Fruit fly (Drosophila melanogaster) whole organism, embryonic: Measurements from ENCODE around the gene CG8135.

Experiments
- Awh ChIP-seq: fragments of 200-800 bp; sonication (Bioruptor generic); IDR thresholded peaks from 2 replicates; pipeline ENCODE4, ENCODE4 v1.3.6; 2022; ENCODE audit warnings: missing biosample characterization, missing genetic modification characterization
- CG10431 ChIP-seq: fragments of 200-800 bp; sonication (Bioruptor generic); optimal IDR thresholded peaks from 3 replicates; lab custom pipeline; 2018; ENCODE audit warnings: missing biosample characterization, mild to moderate bottlenecking, missing genetic modification characterization
- CG10565 ChIP-seq: fragments of 200-800 bp; sonication (Bioruptor generic); optimal IDR thresholded peaks from 3 replicates; lab custom pipeline; 2016; ENCODE audit warnings: missing biosample characterization, mild to moderate bottlenecking, missing genetic modification characterization
- CG11093 ChIP-seq: fragments of 200-800 bp; sonication (Bioruptor generic); IDR thresholded peaks from 3 replicates; pipeline ENCODE4 v1.3.6; 2022; ENCODE audit warnings: missing biosample characterization, missing genetic modification characterization
- CG11560 ChIP-seq: fragments of 200-800 bp; sonication (Bioruptor generic); IDR thresholded peaks from 3 replicates; pipeline ENCODE4 v1.3.6; 2022; ENCODE audit warnings: missing biosample characterization, missing genetic modification characterization
- CG12391 ChIP-seq: fragments of 200-800 bp; sonication (Bioruptor generic); optimal IDR thresholded peaks from 3 replicates; lab custom pipeline; 2018; ENCODE audit warnings: missing biosample characterization, mild to moderate bottlenecking, missing genetic modification characterization, moderate library complexity
- CG13624 ChIP-seq: fragments of 200-800 bp; sonication (Bioruptor generic); optimal IDR thresholded peaks from 2 replicates; lab custom pipeline; 2016; ENCODE audit warnings: missing biosample characterization, missing genetic modification characterization
- CG14667 ChIP-seq: fragments of 200-800 bp; sonication (Bioruptor generic); IDR thresholded peaks from 2 replicates; pipeline ENCODE4 v1.3.6; 2022; ENCODE audit warnings: missing biosample characterization, missing genetic modification characterization
- CG16815 ChIP-seq: fragments of 200-800 bp; sonication (Bioruptor generic); optimal IDR thresholded peaks from 3 replicates; lab custom pipeline; 2017; ENCODE audit warnings: missing biosample characterization, mild to moderate bottlenecking, missing genetic modification characterization
- CG17359 ChIP-seq: fragments of 200-800 bp; sonication (Bioruptor generic); optimal IDR thresholded peaks from 3 replicates; lab custom pipeline; 2018; ENCODE audit warnings: missing biosample characterization, mild to moderate bottlenecking, missing genetic modification characterization, moderate library complexity
- CG17912 ChIP-seq: fragments of 200-800 bp; sonication (Bioruptor generic); optimal IDR thresholded peaks from 2 replicates; lab custom pipeline; 2018; ENCODE audit warnings: missing biosample characterization, mild to moderate bottlenecking, missing genetic modification characterization
- CG18262 ChIP-seq: fragments of 200-800 bp; optimal IDR thresholded peaks from 3 replicates; lab custom pipeline; 2019; ENCODE audit warnings: missing biosample characterization, mild to moderate bottlenecking, missing genetic modification characterization, moderate library complexity
- CG31365 ChIP-seq: fragments of 200-800 bp; sonication (Bioruptor generic); optimal IDR thresholded peaks from 2 replicates; lab custom pipeline; 2018; ENCODE audit warnings: missing biosample characterization, mild to moderate bottlenecking, missing genetic modification characterization
- CG32767 ChIP-seq: fragments of 200-800 bp; sonication (Bioruptor generic); IDR thresholded peaks from 2 replicates; pipeline ENCODE4 v1.3.6; 2022; ENCODE audit warnings: missing biosample characterization, missing genetic modification characterization
- CG5180 ChIP-seq: fragments of 200-800 bp; sonication (Bioruptor generic); optimal IDR thresholded peaks from 3 replicates; lab custom pipeline; 2017; ENCODE audit warnings: missing biosample characterization, missing genetic modification characterization, mild to moderate bottlenecking, moderate library complexity, missing genetic modification reagents
- CG5953 ChIP-seq: fragments of 200-800 bp; sonication (Bioruptor generic); IDR thresholded peaks from 2 replicates; pipeline ENCODE4 v1.3.6; 2022; ENCODE audit warnings: missing biosample characterization, missing genetic modification characterization
- CG6654 ChIP-seq: fragments of 200-800 bp; sonication (Bioruptor generic); optimal IDR thresholded peaks from 2 replicates; lab custom pipeline; 2017; ENCODE audit warnings: missing biosample characterization, mild to moderate bottlenecking, missing genetic modification characterization
- CG7372 ChIP-seq: fragments of 200-800 bp; sonication (Bioruptor generic); IDR thresholded peaks from 2 replicates; pipeline ENCODE4 v1.3.6; 2022; ENCODE audit warnings: missing biosample characterization, missing genetic modification characterization
- CG9609 ChIP-seq: fragments of 200-800 bp; sonication (Bioruptor generic); optimal IDR thresholded peaks from 3 replicates; lab custom pipeline; 2016; ENCODE audit warnings: missing biosample characterization, missing genetic modification characterization
- D ChIP-seq, 2 experiments: fragments of 200-800 bp in 1 of 2; fragments of >200 bp in 1 of 2; sonication (Bioruptor generic) in 1 of 2; optimal IDR thresholded peaks; 2 replicates in 1 of 2; 3 replicates in 1 of 2; lab custom pipeline; 2017; ENCODE audit warnings: mild to moderate bottlenecking in 1 of 2, missing biosample characterization in 1 of 2, missing genetic modification characterization in 1 of 2, missing genetic modification reagents in 1 of 2
- Dp ChIP-seq: fragments of 200-800 bp; sonication (Bioruptor generic); optimal IDR thresholded peaks from 2 replicates; lab custom pipeline; 2018; ENCODE audit warnings: missing biosample characterization, mild to moderate bottlenecking, missing genetic modification characterization, moderate library complexity
- Fer2 ChIP-seq: fragments of 200-800 bp; sonication (Bioruptor generic); optimal IDR thresholded peaks from 2 replicates; lab custom pipeline; 2018; ENCODE audit warnings: missing biosample characterization, mild to moderate bottlenecking, missing genetic modification characterization, moderate library complexity
- Hr3 ChIP-seq: fragments of 200-800 bp; sonication (Bioruptor generic); optimal IDR thresholded peaks from 3 replicates; lab custom pipeline; 2016; ENCODE audit warnings: missing biosample characterization, missing genetic modification characterization
- Hsf ChIP-seq: fragments of 200-800 bp; sonication (Bioruptor generic); optimal IDR thresholded peaks from 3 replicates; lab custom pipeline; 2016; ENCODE audit warnings: missing biosample characterization, missing genetic modification characterization
- Meics ChIP-seq: fragments of 200-800 bp; sonication (Bioruptor generic); optimal IDR thresholded peaks from 2 replicates; lab custom pipeline; 2017; ENCODE audit warnings: missing biosample characterization, mild to moderate bottlenecking, missing genetic modification characterization
- Spps ChIP-seq: fragments of 200-800 bp; sonication (Bioruptor generic); optimal IDR thresholded peaks from 2 replicates; lab custom pipeline; 2018; ENCODE audit warnings: missing biosample characterization, mild to moderate bottlenecking, missing genetic modification characterization
- Sry-β ChIP-seq: fragments of 200-800 bp; sonication (Bioruptor generic); optimal IDR thresholded peaks from 2 replicates; lab custom pipeline; 2018; ENCODE audit warnings: missing biosample characterization, mild to moderate bottlenecking, missing genetic modification characterization, moderate library complexity
- Taf1 ChIP-seq: fragments of 200-800 bp; sonication (Bioruptor generic); IDR thresholded peaks from 2 replicates; pipeline ENCODE4 v1.3.6; 2022; ENCODE audit warnings: missing biosample characterization, missing genetic modification characterization
- Tbp ChIP-seq: fragments of >200 bp; optimal IDR thresholded peaks from 2 replicates; lab custom pipeline; 2018; ENCODE audit warnings: missing biosample characterization, missing genetic modification characterization
- Xbp1 ChIP-seq: fragments of 200-800 bp; sonication (Bioruptor generic); optimal IDR thresholded peaks from 3 replicates; lab custom pipeline; 2016; ENCODE audit warnings: missing biosample characterization, mild to moderate bottlenecking, missing genetic modification characterization
- az2 ChIP-seq: fragments of 200-800 bp; sonication (Bioruptor generic); optimal IDR thresholded peaks from 3 replicates; lab custom pipeline; 2016; ENCODE audit warnings: missing biosample characterization, missing genetic modification characterization
- danr ChIP-seq: fragments of 200-800 bp; sonication (Bioruptor generic); IDR thresholded peaks from 2 replicates; pipeline ENCODE4 v1.3.6; 2022; ENCODE audit warnings: missing biosample characterization, missing genetic modification characterization
- dm ChIP-seq: fragments of 200-800 bp; sonication (Bioruptor generic); optimal IDR thresholded peaks from 3 replicates; lab custom pipeline; 2016; ENCODE audit warnings: missing biosample characterization, missing genetic modification characterization
- fru ChIP-seq: fragments of >200 bp; optimal IDR thresholded peaks from 2 replicates; lab custom pipeline; 2017
- fu2 ChIP-seq: fragments of 200-800 bp; sonication (Bioruptor generic); optimal IDR thresholded peaks from 2 replicates; lab custom pipeline; 2016; ENCODE audit warnings: missing biosample characterization, missing genetic modification characterization
- gfzf ChIP-seq: fragments of 200-800 bp; sonication (Bioruptor generic); optimal IDR thresholded peaks from 2 replicates; lab custom pipeline; 2016; ENCODE audit warnings: missing biosample characterization, mild to moderate bottlenecking, missing genetic modification characterization, moderate library complexity
- h ChIP-seq: fragments of >200 bp; optimal IDR thresholded peaks from 2 replicates; lab custom pipeline; 2017
- hb ChIP-seq: fragments of 200-800 bp; sonication (Bioruptor generic); IDR thresholded peaks from 3 replicates; pipeline ENCODE4 v1.3.6; 2022; ENCODE audit warnings: missing biosample characterization, missing genetic modification characterization; ENCODE audit not compliant: partially characterized antibody
- hbn ChIP-seq: fragments of 200-800 bp; sonication (Bioruptor generic); IDR thresholded peaks from 2 replicates; pipeline ENCODE4 v1.3.6; 2022; ENCODE audit warnings: missing biosample characterization, missing genetic modification characterization; ENCODE audit not compliant: partially characterized antibody
- ken ChIP-seq: fragments of 200-800 bp; sonication (Bioruptor generic); IDR thresholded peaks from 3 replicates; pipeline ENCODE4 v1.3.6; 2022; ENCODE audit warnings: missing biosample characterization, missing genetic modification characterization
- mirr ChIP-seq: fragments of 200-800 bp; sonication (Bioruptor generic); optimal IDR thresholded peaks from 3 replicates; lab custom pipeline; 2018; ENCODE audit warnings: missing biosample characterization, mild to moderate bottlenecking, missing genetic modification characterization
- odd ChIP-seq: fragments of 200-800 bp; sonication (Bioruptor generic); optimal IDR thresholded peaks from 2 replicates; lab custom pipeline; 2017; ENCODE audit warnings: missing biosample characterization, mild to moderate bottlenecking, missing genetic modification characterization
- run ChIP-seq: fragments of 200-800 bp; sonication (Bioruptor generic); optimal IDR thresholded peaks from 3 replicates; lab custom pipeline; 2018; ENCODE audit warnings: missing biosample characterization, mild to moderate bottlenecking, missing genetic modification characterization
- seq ChIP-seq: fragments of 200-800 bp; sonication (Bioruptor generic); IDR thresholded peaks from 2 replicates; pipeline ENCODE4 v1.3.6; 2022; ENCODE audit warnings: missing biosample characterization, missing genetic modification characterization
- shn ChIP-seq: fragments of 200-800 bp; sonication (Bioruptor generic); optimal IDR thresholded peaks from 3 replicates; lab custom pipeline; 2016; ENCODE audit warnings: missing biosample characterization, missing genetic modification characterization
- sisA ChIP-seq: fragments of 200-800 bp; sonication (Bioruptor generic); IDR thresholded peaks from 2 replicates; pipeline ENCODE4 v1.3.6; 2022; ENCODE audit warnings: missing biosample characterization, missing genetic modification characterization
- slou ChIP-seq: fragments of 200-800 bp; sonication (Bioruptor generic); optimal IDR thresholded peaks from 3 replicates; lab custom pipeline; 2016; ENCODE audit warnings: missing biosample characterization, missing genetic modification characterization
- sr ChIP-seq: fragments of 200-800 bp; sonication (Bioruptor generic); IDR thresholded peaks from 3 replicates; pipeline ENCODE4 v1.3.6; 2022; ENCODE audit warnings: missing biosample characterization, missing genetic modification characterization
- sug ChIP-seq: fragments of 200-800 bp; optimal IDR thresholded peaks from 2 replicates; lab custom pipeline; 2019; ENCODE audit warnings: missing biosample characterization, mild to moderate bottlenecking, missing genetic modification characterization, moderate library complexity
- tio ChIP-seq: fragments of 200-800 bp; sonication (Bioruptor generic); optimal IDR thresholded peaks from 2 replicates; lab custom pipeline; 2017; ENCODE audit warnings: missing biosample characterization, missing genetic modification characterization, inconsistent platforms
- wek ChIP-seq: fragments of 200-800 bp; sonication (Bioruptor generic); optimal IDR thresholded peaks from 3 replicates; lab custom pipeline; 2018; ENCODE audit warnings: missing biosample characterization, mild to moderate bottlenecking, missing genetic modification characterization, moderate library complexity
- z ChIP-seq: fragments of 200-800 bp; sonication (Bioruptor generic); IDR thresholded peaks from 3 replicates; pipeline ENCODE4 v1.3.6; 2022; ENCODE audit warnings: missing biosample characterization, missing genetic modification characterization

CG8135 gene

dm6 chr3R:9428988-9429387, 24.8 kb downstream of the CG8135 start (continued):
- no peak for TF ChIP-seq gfzf (GFP tag; lab: Kevin White, UChicago)
- no peak for TF ChIP-seq z (GFP tag; lab: Robert Waterston, UW)
- peak; percentile 79 for TF ChIP-seq odd (GFP tag; lab: Kevin White, UChicago)
- TF ChIP-seq Awh, result 0 out of 2 replicates have a peak, but pooled peaks have one; percentile 21
- no peak for TF ChIP-seq CG6654
- TF ChIP-seq fu2, result peak; percentile 50
- peak; percentile 28 for TF ChIP-seq CG18262 (tag; lab: Kevin White, UChicago)
- TF ChIP-seq CG14667 (GFP tag; lab: Robert Waterston, UW), result no peak
- TF ChIP-seq CG17359 (tag; lab: Kevin White, UChicago), result peak; percentile 80
- TF ChIP-seq wek (GFP tag; lab: Kevin White, UChicago), result no peak
- peak; percentile 67; the same call in 1 of the 2 replicates for TF ChIP-seq CG5953 (GFP tag; lab: Robert Waterston, UW)
- TF ChIP-seq Fer2 (tag; lab: Kevin White, UChicago), result peak; percentile 49
- TF ChIP-seq run, result no peak
- TF ChIP-seq Xbp1 (GFP tag; lab: Kevin White, UChicago), result peak; percentile 61
- no peak for TF ChIP-seq Spps (tag; lab: Kevin White, UChicago)
- TF ChIP-seq mirr, result peak; percentile 70
- TF ChIP-seq fru, result no peak
- TF ChIP-seq Meics, result peak; percentile 85
- no peak for TF ChIP-seq hb
- TF ChIP-seq CG12391, result peak; percentile 71
- no peak for TF ChIP-seq Sry-β
- TF ChIP-seq sug, result peak; percentile 91
- TF ChIP-seq CG31365 (tag; lab: Kevin White, UChicago), result peak; percentile 54
- TF ChIP-seq CG32767 (GFP tag; lab: Robert Waterston, UW), result no peak
- peak; percentile 36; the same call in 1 of the 2 replicates for TF ChIP-seq CG7372
- no peak for TF ChIP-seq slou
- TF ChIP-seq CG16815, result peak; percentile 35
- TF ChIP-seq Dp (GFP tag; lab: Kevin White, UChicago), result no peak
- peak; percentile 51 for TF ChIP-seq dm (GFP tag; lab: Kevin White, UChicago)
- TF ChIP-seq az2, result peak; percentile 43
- peak; percentile 36 for TF ChIP-seq Hr3 (GFP tag; lab: Kevin White, UChicago)
- TF ChIP-seq CG10565 (GFP tag; lab: Kevin White, UChicago), result no peak
- TF ChIP-seq tio (GFP tag; lab: Kevin White, UChicago), result no peak
- TF ChIP-seq CG11093, result peak; percentile 28; the same call in 1 of the 3 replicates
- TF ChIP-seq D (optimal IDR thresholded peaks at IDR 0.05; lab: Kevin White, UChicago), result no peak
- no peak for TF ChIP-seq D (GFP tag; optimal IDR thresholded peaks at IDR 0.05; lab: Kevin White, UChicago)
- no peak for TF ChIP-seq Tbp
- no peak for TF ChIP-seq CG11560
- peak; percentile 44 for TF ChIP-seq CG5180
- TF ChIP-seq CG17912 (GFP tag; lab: Kevin White, UChicago), result peak; percentile 71
- peak; percentile 58; the same call in 1 of the 3 replicates for TF ChIP-seq ken
- TF ChIP-seq Hsf, result peak; percentile 44
- TF ChIP-seq h (lab: Kevin White, UChicago), result no peak
- peak; percentile 68 for TF ChIP-seq seq (GFP tag; lab: Robert Waterston, UW)
- peak; percentile 63 for TF ChIP-seq CG9609 (GFP tag; lab: Kevin White, UChicago)
- TF ChIP-seq danr (GFP tag; lab: Robert Waterston, UW), result no peak
- TF ChIP-seq shn, result peak; percentile 55
- no peak for TF ChIP-seq sr (GFP tag; lab: Robert Waterston, UW)
- TF ChIP-seq CG10431, result no peak
- peak; percentile 41; the same call in 1 of the 2 replicates for TF ChIP-seq Taf1
- TF ChIP-seq sisA (GFP tag; lab: Robert Waterston, UW), result peak; percentile 50; the same call in 1 of the 2 replicates
- no peak for TF ChIP-seq hbn (GFP tag; lab: Robert Waterston, UW)
- peak; percentile 77 for TF ChIP-seq CG13624 (GFP tag; lab: Kevin White, UChicago)
